Worm (Caenorhabditis elegans) whole organism, L4 larva: Measurements from ENCODE around the gene ensh-1.

Experiments used
- D1046.2 ChIP-seq: fragments of 200-800 bp; sonication (Bioruptor generic); IDR thresholded peaks from 2 replicates; pipeline ENCODE4 v1.3.6; 2022; ENCODE audit warnings: missing genetic modification characterization, missing compliant biosample characterization
- Y105C5A.15 ChIP-seq: fragments of 200-800 bp; sonication (Bioruptor generic); IDR thresholded peaks from 2 replicates; pipeline ENCODE4 v1.3.6; 2022; ENCODE audit warnings: missing genetic modification characterization, missing compliant biosample characterization
- Y75B8A.6 ChIP-seq: fragments of 200-800 bp; sonication (Bioruptor generic); IDR thresholded peaks from 2 replicates; pipeline ENCODE4 v1.3.6; 2022; ENCODE audit warnings: missing genetic modification reagents, missing genetic modification characterization, missing compliant biosample characterization
- ZK337.2 ChIP-seq: fragments of 200-800 bp; sonication (Bioruptor generic); IDR thresholded peaks from 2 replicates; pipeline ENCODE4 v1.3.6; 2022; ENCODE audit warnings: missing genetic modification reagents, missing genetic modification characterization, missing compliant biosample characterization
- aha-1 ChIP-seq: fragments of 150-350 bp; peaks from one replicate; lab custom pipeline; 2014; ENCODE audit warnings: missing biosample characterization, missing genetic modification characterization
- ama-1 ChIP-seq: fragments of 150-350 bp; optimal IDR thresholded peaks from 2 replicates; lab custom pipeline; 2014; ENCODE audit warnings: inconsistent platforms, mixed read lengths
- arid-1 ChIP-seq: fragments of 200-800 bp; sonication (Bioruptor generic); conservative IDR thresholded peaks from 2 replicates; pipeline ENCODE4 v1.3.6; 2022; ENCODE audit warnings: missing genetic modification reagents, missing genetic modification characterization, missing compliant biosample characterization
- attf-4 ChIP-seq: sonication (generic microtip); optimal IDR thresholded peaks from 3 replicates; lab custom pipeline; 2017; ENCODE audit warnings: missing biosample characterization, missing genetic modification characterization
- ceh-32 ChIP-seq: sonication (generic microtip); optimal IDR thresholded peaks from 2 replicates; lab custom pipeline; 2016; ENCODE audit warnings: mild to moderate bottlenecking, missing genetic modification characterization, missing compliant biosample characterization; ENCODE audit not compliant: poor library complexity
- ceh-44 ChIP-seq: fragments of 200-800 bp; sonication (Bioruptor generic); IDR thresholded peaks from 2 replicates; pipeline ENCODE4 v1.3.6; 2022; ENCODE audit warnings: missing genetic modification reagents, missing genetic modification characterization, missing compliant biosample characterization
- ceh-82 ChIP-seq: sonication (generic microtip); optimal IDR thresholded peaks from 2 replicates; lab custom pipeline; 2017; ENCODE audit warnings: missing biosample characterization, missing genetic modification characterization
- daf-12 ChIP-seq: fragments of 150-350 bp; optimal IDR thresholded peaks from 2 replicates; lab custom pipeline; 2014; ENCODE audit warnings: missing biosample characterization, missing genetic modification reagents, missing genetic modification characterization
- daf-16 ChIP-seq, 3 experiments: sonication (generic microtip); optimal IDR thresholded peaks; 2 replicates each; lab custom pipeline; 2016 to 2017; ENCODE audit warnings: missing genetic modification characterization in 3 of 3, missing genetic modification reagents in 3 of 3, mild to moderate bottlenecking in 2 of 3, missing compliant biosample characterization in 2 of 3, missing biosample characterization in 1 of 3, moderate library complexity in 1 of 3
- daf-19 ChIP-seq: fragments of 200-800 bp; sonication (Bioruptor generic); conservative IDR thresholded peaks from 2 replicates; pipeline ENCODE4 v1.3.6; 2022; ENCODE audit warnings: missing genetic modification characterization, missing compliant biosample characterization
- dmd-8 ChIP-seq: fragments of 200-800 bp; sonication (Bioruptor generic); IDR thresholded peaks from 2 replicates; pipeline ENCODE4 v1.3.6; 2022; ENCODE audit warnings: missing genetic modification characterization, missing compliant biosample characterization
- duxl-1 ChIP-seq: sonication (generic microtip); optimal IDR thresholded peaks from 2 replicates; lab custom pipeline; 2016; ENCODE audit warnings: mild to moderate bottlenecking, missing genetic modification characterization, moderate library complexity, missing compliant biosample characterization; ENCODE audit not compliant: poor library complexity
- egl-43 ChIP-seq: fragments of 200-800 bp; sonication (Bioruptor generic); IDR thresholded peaks from 2 replicates; pipeline ENCODE4 v1.3.6; 2022; ENCODE audit warnings: missing genetic modification reagents, missing genetic modification characterization, missing compliant biosample characterization
- fkh-10 ChIP-seq: fragments of 150-350 bp; optimal IDR thresholded peaks from 2 replicates; lab custom pipeline; 2014; ENCODE audit warnings: missing biosample characterization, missing genetic modification reagents, missing genetic modification characterization
- hlh-30 ChIP-seq: sonication (generic microtip); optimal IDR thresholded peaks from 2 replicates; lab custom pipeline; 2017; ENCODE audit warnings: antibody characterized with exemption, mild to moderate bottlenecking, missing genetic modification characterization, missing compliant biosample characterization; ENCODE audit not compliant: insufficient read depth
- hmg-1.1 ChIP-seq: fragments of 200-800 bp; sonication (Bioruptor generic); IDR thresholded peaks from 2 replicates; pipeline ENCODE4 v1.3.6; 2022; ENCODE audit warnings: missing genetic modification reagents, missing genetic modification characterization, missing compliant biosample characterization
- lim-7 ChIP-seq: fragments of 200-800 bp; sonication (Bioruptor generic); IDR thresholded peaks from 2 replicates; pipeline ENCODE4 v1.3.6; 2022; ENCODE audit warnings: missing genetic modification characterization, missing compliant biosample characterization
- madf-5 ChIP-seq, 2 experiments: fragments of 200-800 bp; sonication (Bioruptor generic); IDR thresholded peaks; 2 replicates each; pipeline ENCODE4 v1.3.6; 2022; ENCODE audit warnings: missing compliant biosample characterization in 2 of 2, missing genetic modification characterization in 2 of 2
- madf-9 ChIP-seq: fragments of 200-800 bp; sonication (Bioruptor generic); conservative IDR thresholded peaks from 2 replicates; pipeline ENCODE4 v1.3.6; 2022; ENCODE audit warnings: missing genetic modification reagents, missing genetic modification characterization, missing compliant biosample characterization
- mes-2 ChIP-seq: sonication (generic microtip); optimal IDR thresholded peaks from 2 replicates; lab custom pipeline; 2016; ENCODE audit warnings: missing genotype, mild to moderate bottlenecking, missing genetic modification characterization, missing compliant biosample characterization; ENCODE audit not compliant: poor library complexity, severe bottlenecking
- nhr-237 ChIP-seq: sonication (generic microtip); optimal IDR thresholded peaks from 2 replicates; lab custom pipeline; 2017; ENCODE audit warnings: missing biosample characterization, missing genetic modification characterization
- nhr-41 ChIP-seq: fragments of 200-800 bp; sonication (Bioruptor generic); IDR thresholded peaks from 2 replicates; pipeline ENCODE4 v1.3.6; 2022; ENCODE audit warnings: missing genetic modification reagents, missing genetic modification characterization, missing compliant biosample characterization
- nhr-76 ChIP-seq: fragments of 150-350 bp; optimal IDR thresholded peaks from 2 replicates; lab custom pipeline; 2014; ENCODE audit warnings: missing biosample characterization, missing genetic modification characterization
- rbr-2 ChIP-seq: sonication (generic microtip); optimal IDR thresholded peaks from 2 replicates; lab custom pipeline; 2016; ENCODE audit warnings: missing genotype, missing genetic modification characterization, missing compliant biosample characterization
- spr-3 ChIP-seq: fragments of 200-800 bp; sonication (Bioruptor generic); optimal IDR thresholded peaks from 2 replicates; lab custom pipeline; 2018; ENCODE audit warnings: mild to moderate bottlenecking, missing genetic modification characterization, missing compliant biosample characterization
- unc-130 ChIP-seq: sonication (generic microtip); optimal IDR thresholded peaks from 2 replicates; lab custom pipeline; 2016; ENCODE audit warnings: missing genetic modification reagents, missing genetic modification characterization, missing compliant biosample characterization
- unc-62 ChIP-seq, 3 experiments: fragments of 150-350 bp in 1 of 3; sonication (generic microtip); optimal IDR thresholded peaks in 2 of 3; peaks in 1 of 3; 1 replicate in 1 of 3; 2 replicates in 2 of 3; lab custom pipeline; 2014 to 2017; ENCODE audit warnings: missing biosample characterization in 3 of 3, missing genetic modification characterization in 3 of 3, missing genetic modification reagents in 3 of 3, missing genotype in 1 of 3
- vab-7 ChIP-seq: fragments of 200-800 bp; sonication (Bioruptor generic); IDR thresholded peaks from 2 replicates; pipeline ENCODE4 v1.3.6; 2022; ENCODE audit warnings: missing genetic modification reagents, missing genetic modification characterization, missing compliant biosample characterization
- zag-1 ChIP-seq: fragments of 150-350 bp; optimal IDR thresholded peaks from 2 replicates; lab custom pipeline; 2014; ENCODE audit warnings: missing biosample characterization, missing genetic modification characterization
- zfp-2 ChIP-seq: sonication (generic microtip); optimal IDR thresholded peaks from 2 replicates; lab custom pipeline; 2016; ENCODE audit warnings: mild to moderate bottlenecking, missing genetic modification characterization, missing compliant biosample characterization
- zfp-3 ChIP-seq: fragments of 200-800 bp; sonication (Bioruptor generic); conservative IDR thresholded peaks from 2 replicates; pipeline ENCODE4 v1.3.6; 2022; ENCODE audit warnings: missing genetic modification reagents, missing genetic modification characterization, missing compliant biosample characterization
- zip-11 ChIP-seq: fragments of 200-800 bp; sonication (Bioruptor generic); IDR thresholded peaks from 2 replicates; pipeline ENCODE4 v1.3.6; 2022; ENCODE audit warnings: missing genetic modification characterization, missing compliant biosample characterization
- ztf-11 ChIP-seq: fragments of 150-350 bp; optimal IDR thresholded peaks from 2 replicates; lab custom pipeline; 2014; ENCODE audit warnings: missing biosample characterization, missing genetic modification characterization
- ztf-7 ChIP-seq: fragments of 150-350 bp; optimal IDR thresholded peaks from 2 replicates; lab custom pipeline; 2014; ENCODE audit warnings: missing biosample characterization, missing genetic modification characterization

Gene ensh-1

ce11 chrX:8944078-8944477 is 38.9 kb downstream of the ensh-1 start (continued):
- TF ChIP-seq daf-19 (GFP tag; lab: Robert Waterston, UW) (0 out of 2 replicates have a peak, but pooled peaks have one; percentile 32), zag-1 (no peak), Y75B8A.6 (no peak), daf-16 (GFP tag; optimal IDR thresholded peaks at IDR 0.05; lab: Kevin White, UChicago) (peak in 1 of 2 experiments; percentile 29), daf-16 (tag; optimal IDR thresholded peaks at IDR 0.05; lab: Kevin White, UChicago) (peak; percentile 30), ceh-82 (tag; lab: Kevin White, UChicago) (no peak), zip-11 (GFP tag; lab: Robert Waterston, UW) (no peak), unc-130 (no peak), attf-4 (tag; lab: Kevin White, UChicago) (no peak), nhr-237 (tag; lab: Kevin White, UChicago) (no peak), ZK337.2 (GFP tag; lab: Robert Waterston, UW) (no peak), ceh-32 (tag; lab: Kevin White, UChicago) (no peak), mes-2 (tag; lab: Kevin White, UChicago) (peak; percentile 72), ztf-11 (tag; lab: Kevin White, UChicago) (no peak), ztf-7 (tag; lab: Kevin White, UChicago) (no peak), daf-12 (no peak), ceh-44 (no peak), zfp-2 (tag; lab: Kevin White, UChicago) (no peak)

ce11 chrX:8945011-8945410 is 39.8 kb downstream of the ensh-1 start:
- TF ChIP-seq ceh-44: peak; percentile 73; the same call in 1 of the 2 replicates
- 0 out of 2 replicates have a peak, but pooled peaks have one; percentile 27 for TF ChIP-seq madf-9 (GFP tag; lab: Robert Waterston, UW)
- 0 out of 2 replicates have a peak, but pooled peaks have one; percentile 26 for TF ChIP-seq arid-1 (GFP tag; lab: Robert Waterston, UW)
- no peak for TF ChIP-seq nhr-41 (GFP tag; lab: Robert Waterston, UW)
- TF ChIP-seq nhr-76: no peak
- TF ChIP-seq dmd-8 (GFP tag; lab: Robert Waterston, UW): 0 out of 2 replicates have a peak, but pooled peaks have one; percentile 14
- TF ChIP-seq egl-43 (GFP tag; lab: Robert Waterston, UW): 0 out of 2 replicates have a peak, but pooled peaks have one; percentile 47
- TF ChIP-seq D1046.2 (GFP tag; lab: Robert Waterston, UW): no peak
- TF ChIP-seq madf-5 (GFP tag; IDR thresholded peaks at IDR 0.05; lab: Robert Waterston, UW): peak in 1 of 2 experiments; percentile 63; a peak in 1 of 4 replicates
- TF ChIP-seq hlh-30 (tag; lab: Kevin White, UChicago): peak; percentile 4
- TF ChIP-seq Y105C5A.15 (GFP tag; lab: Robert Waterston, UW): 0 out of 2 replicates have a peak, but pooled peaks have one; percentile 60
- TF ChIP-seq lim-7 (GFP tag; lab: Robert Waterston, UW): peak; percentile 74
- 0 out of 2 replicates have a peak, but pooled peaks have one; percentile 21 for TF ChIP-seq daf-19 (GFP tag; lab: Robert Waterston, UW)
- TF ChIP-seq duxl-1: peak; percentile 56
- TF ChIP-seq vab-7 (GFP tag; lab: Robert Waterston, UW): peak; percentile 64

- TF ChIP-seq aha-1 (peak; percentile 95), spr-3 (GFP tag; lab: Kevin White, UChicago) (no peak), unc-62 (GFP tag; optimal IDR thresholded peaks at IDR 0.05 in 1 of 2; lab: Kevin White, UChicago) (peak in 1 of 2 experiments; percentile 80), unc-62 (tag; optimal IDR thresholded peaks at IDR 0.05; lab: Kevin White, UChicago) (no peak)
Observed at ce11 chrX:8950507-8951028, 45.4 kb downstream of the ensh-1 start, which contains the start of gene trk-1. Gene trk-1, minus strand, starts transcription at chrX:8950978.

- TF ChIP-seq ama-1 (lab: Kevin White, UChicago): no peak
- peak; percentile 66 for TF ChIP-seq rbr-2 (tag; lab: Kevin White, UChicago)
- TF ChIP-seq hmg-1.1 (GFP tag; lab: Robert Waterston, UW): peak; percentile 31; the same call in 1 of the 2 replicates
- no peak for TF ChIP-seq zfp-3 (GFP tag; lab: Robert Waterston, UW)
- no peak for TF ChIP-seq Y75B8A.6
- peak; percentile 27 for TF ChIP-seq fkh-10 (GFP tag; lab: Kevin White, UChicago)
- TF ChIP-seq, all 104 proteins: peak for 3
Observed at ce11 chrX:8952007-8952406, 46.8 kb downstream of the ensh-1 start.
